Worm (Caenorhabditis elegans) whole organism, young adult: Measurements from ENCODE around the gene fbxl-1.

Experiments used
- B0019.2 ChIP-seq: fragments of 200-800 bp; sonication (Bioruptor generic); conservative IDR thresholded peaks from 2 replicates; pipeline ENCODE4 v1.3.6; 2022; ENCODE audit warnings: missing genetic modification reagents, missing genetic modification characterization, missing compliant biosample characterization
- B0035.1 ChIP-seq: sonication (generic microtip); optimal IDR thresholded peaks from 2 replicates; lab custom pipeline; 2016; ENCODE audit warnings: missing genetic modification characterization, mild to moderate bottlenecking, missing compliant biosample characterization, missing genotype, missing genetic modification reagents
- B0336.3 ChIP-seq: fragments of 200-800 bp; sonication (Bioruptor generic); IDR thresholded peaks from 2 replicates; pipeline ENCODE4 v1.3.6; 2022; ENCODE audit warnings: missing genetic modification characterization, missing compliant biosample characterization
- F23B12.7 ChIP-seq: sonication (generic microtip); optimal IDR thresholded peaks from 2 replicates; lab custom pipeline; 2017; ENCODE audit warnings: missing genetic modification characterization, mild to moderate bottlenecking, missing compliant biosample characterization, antibody characterized with exemption, moderate library complexity; ENCODE audit not compliant: insufficient read depth
- K12H6.12 ChIP-seq: fragments of 200-800 bp; sonication (Bioruptor generic); optimal IDR thresholded peaks from 2 replicates; lab custom pipeline; 2018; ENCODE audit warnings: mild to moderate bottlenecking, missing genetic modification characterization, missing compliant biosample characterization
- Y53G8AR.9 ChIP-seq: fragments of 200-800 bp; sonication (Bioruptor generic); conservative IDR thresholded peaks from 2 replicates; pipeline ENCODE4 v1.3.6; 2022; ENCODE audit warnings: missing genetic modification reagents, missing genetic modification characterization, missing compliant biosample characterization
- Y56A3A.18 ChIP-seq: fragments of 200-800 bp; sonication (Bioruptor generic); IDR thresholded peaks from 2 replicates; pipeline ENCODE4 v1.3.6; 2022; ENCODE audit warnings: missing genetic modification reagents, missing genetic modification characterization, missing compliant biosample characterization
- attf-5 ChIP-seq: fragments of 200-800 bp; sonication (Bioruptor generic); optimal IDR thresholded peaks from 2 replicates; lab custom pipeline; 2018; ENCODE audit warnings: mild to moderate bottlenecking, missing genetic modification characterization, missing compliant biosample characterization
- attf-6 ChIP-seq: fragments of 200-800 bp; sonication (Bioruptor generic); IDR thresholded peaks from 2 replicates; pipeline ENCODE4 v1.3.6; 2022; ENCODE audit warnings: missing genetic modification reagents, missing genetic modification characterization, missing compliant biosample characterization
- ccch-3 ChIP-seq: fragments of 200-800 bp; sonication (Bioruptor generic); optimal IDR thresholded peaks from 2 replicates; lab custom pipeline; 2018; ENCODE audit warnings: mild to moderate bottlenecking, missing genetic modification characterization, missing compliant biosample characterization
- ceh-27 ChIP-seq: fragments of 200-800 bp; sonication (Bioruptor generic); optimal IDR thresholded peaks from 2 replicates; lab custom pipeline; 2018; ENCODE audit warnings: mild to moderate bottlenecking, missing genetic modification characterization, moderate library complexity, missing compliant biosample characterization
- ceh-40 ChIP-seq: fragments of 200-800 bp; sonication (Bioruptor generic); IDR thresholded peaks from 2 replicates; pipeline ENCODE4 v1.3.6; 2022; ENCODE audit warnings: missing genetic modification characterization, missing compliant biosample characterization
- ceh-79 ChIP-seq: sonication (generic microtip); optimal IDR thresholded peaks from 2 replicates; lab custom pipeline; 2017; ENCODE audit warnings: mild to moderate bottlenecking, missing genetic modification characterization, missing compliant biosample characterization
- dox-1 ChIP-seq: fragments of 200-800 bp; sonication (Bioruptor generic); IDR thresholded peaks from 2 replicates; pipeline ENCODE4 v1.3.6; 2022; ENCODE audit warnings: missing genetic modification reagents, missing genetic modification characterization, missing compliant biosample characterization
- egl-44 ChIP-seq: fragments of 200-800 bp; sonication (Bioruptor generic); IDR thresholded peaks from 2 replicates; pipeline ENCODE4 v1.3.6; 2022; ENCODE audit warnings: missing genetic modification reagents, missing genetic modification characterization, missing compliant biosample characterization
- fkh-3 ChIP-seq: sonication (generic microtip); optimal IDR thresholded peaks from 2 replicates; lab custom pipeline; 2016; ENCODE audit warnings: mild to moderate bottlenecking, missing genetic modification characterization, missing compliant biosample characterization
- hlh-12 ChIP-seq: sonication (generic microtip); optimal IDR thresholded peaks from 2 replicates; lab custom pipeline; 2016; ENCODE audit warnings: missing genetic modification characterization, missing compliant biosample characterization
- hmg-1.2 ChIP-seq: fragments of 200-800 bp; sonication (Bioruptor generic); IDR thresholded peaks from 2 replicates; pipeline ENCODE4 v1.3.6; 2022; ENCODE audit warnings: missing genetic modification reagents, missing genetic modification characterization, missing compliant biosample characterization
- hsf-1 ChIP-seq: fragments of 200-800 bp; sonication (Bioruptor generic); IDR thresholded peaks from 2 replicates; pipeline ENCODE4 v1.3.6; 2022; ENCODE audit warnings: missing genetic modification reagents, missing genetic modification characterization, missing compliant biosample characterization
- lin-26 ChIP-seq: fragments of 200-800 bp; sonication (Bioruptor generic); IDR thresholded peaks from 2 replicates; pipeline ENCODE4 v1.3.6; 2022; ENCODE audit warnings: missing genetic modification reagents, missing genetic modification characterization, missing compliant biosample characterization
- madf-3 ChIP-seq: fragments of 200-800 bp; sonication (Bioruptor generic); IDR thresholded peaks from 2 replicates; pipeline ENCODE4 v1.3.6; 2022; ENCODE audit warnings: missing genetic modification reagents, missing genetic modification characterization, missing compliant biosample characterization
- mes-4 ChIP-seq: sonication (generic microtip); optimal IDR thresholded peaks from 2 replicates; lab custom pipeline; 2016; ENCODE audit warnings: missing genotype, missing genetic modification characterization, missing compliant biosample characterization
- nfyb-1 ChIP-seq: fragments of 200-800 bp; sonication (Bioruptor generic); IDR thresholded peaks from 2 replicates; pipeline ENCODE4 v1.3.6; 2022; ENCODE audit warnings: missing genetic modification reagents, missing genetic modification characterization, missing compliant biosample characterization
- nhr-120 ChIP-seq: fragments of 200-800 bp; sonication (Bioruptor generic); IDR thresholded peaks from 2 replicates; pipeline ENCODE4 v1.3.6; 2022; ENCODE audit warnings: missing genetic modification characterization, missing compliant biosample characterization
- snpc-1.1 ChIP-seq: sonication (generic microtip); optimal IDR thresholded peaks from 2 replicates; lab custom pipeline; 2017; ENCODE audit warnings: missing genetic modification characterization, mild to moderate bottlenecking, missing compliant biosample characterization, antibody characterized with exemption, moderate library complexity, missing genotype, missing genetic modification reagents; ENCODE audit not compliant: insufficient read depth
- snpc-4 ChIP-seq, 5 experiments: fragments of 150-350 bp in 1 of 5; sonication (generic microtip) in 4 of 5; optimal IDR thresholded peaks; 2 replicates each; lab custom pipeline; 2014 to 2018; ENCODE audit warnings: missing genetic modification characterization in 5 of 5, missing biosample characterization in 3 of 5, antibody characterized with exemption in 2 of 5, mild to moderate bottlenecking in 2 of 5, missing compliant biosample characterization in 2 of 5, missing genotype in 2 of 5, moderate library complexity in 2 of 5, missing genetic modification reagents in 1 of 5
- somi-1 ChIP-seq: fragments of 200-800 bp; sonication (Bioruptor generic); optimal IDR thresholded peaks from 2 replicates; lab custom pipeline; 2018; ENCODE audit warnings: mild to moderate bottlenecking, missing genetic modification characterization, missing compliant biosample characterization
- sptf-2 ChIP-seq: fragments of 200-800 bp; sonication (Bioruptor generic); optimal IDR thresholded peaks from 2 replicates; lab custom pipeline; 2018; ENCODE audit warnings: mild to moderate bottlenecking, missing genetic modification characterization, missing compliant biosample characterization
- tbp1 ChIP-seq: fragments of 200-800 bp; sonication (Bioruptor generic); optimal IDR thresholded peaks from 2 replicates; lab custom pipeline; 2018; ENCODE audit warnings: mild to moderate bottlenecking, missing genetic modification characterization, missing compliant biosample characterization
- ztf-18 ChIP-seq: sonication (generic microtip); optimal IDR thresholded peaks from 2 replicates; lab custom pipeline; 2016; ENCODE audit warnings: missing genotype, mild to moderate bottlenecking, missing genetic modification characterization, missing compliant biosample characterization
- ztf-22 ChIP-seq: fragments of 200-800 bp; sonication (Bioruptor generic); optimal IDR thresholded peaks from 2 replicates; lab custom pipeline; 2018; ENCODE audit warnings: mild to moderate bottlenecking, missing genetic modification characterization, moderate library complexity, missing compliant biosample characterization
- ztf-25 ChIP-seq: fragments of 200-800 bp; sonication (Bioruptor generic); IDR thresholded peaks from 2 replicates; pipeline ENCODE4 v1.3.6; 2022; ENCODE audit warnings: missing genetic modification reagents, missing genetic modification characterization, missing compliant biosample characterization
- ztf-28 ChIP-seq: fragments of 200-800 bp; sonication (Bioruptor generic); IDR thresholded peaks from 2 replicates; pipeline ENCODE4 v1.3.6; 2022; ENCODE audit warnings: missing genetic modification reagents, missing genetic modification characterization, missing compliant biosample characterization

The fbxl-1 gene

DNA sequence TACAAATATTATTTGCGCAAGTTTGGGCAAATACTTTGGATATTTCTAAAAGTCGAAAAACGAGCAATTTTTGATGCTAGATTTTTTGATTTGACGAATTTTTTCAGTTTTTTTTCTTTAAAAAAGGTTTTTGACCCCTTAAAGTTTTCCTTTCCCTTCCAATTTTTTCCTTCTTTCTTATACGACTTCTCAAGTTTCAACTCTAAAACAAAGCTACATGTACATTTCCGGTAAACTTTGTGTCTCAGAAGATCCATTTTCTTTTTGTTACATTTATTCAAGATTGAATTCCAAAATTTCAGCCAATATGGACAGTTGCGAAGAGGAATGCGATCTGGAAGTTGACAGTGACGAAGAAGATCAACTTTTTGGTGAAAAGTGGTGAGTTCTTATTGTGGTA lies 51.2 kb downstream of the fbxl-1 start, which contains the start of gene mig-10:
Gene mig-10, plus strand, starts transcription at position 301 of the 400 bp plus-strand sequence.
- TF ChIP-seq hsf-1 (no peak), Y56A3A.18 (GFP tag; lab: Robert Waterston, UW) (no peak), ceh-79 (tag; lab: Kevin White, UChicago) (no peak), madf-3 (no peak), B0019.2 (no peak), nhr-120 (no peak), hlh-12 (tag; lab: Kevin White, UChicago) (no peak), egl-44 (no peak), B0336.3 (GFP tag; lab: Robert Waterston, UW) (no peak), hmg-1.2 (GFP tag; lab: Robert Waterston, UW) (no peak)

ce11 chrIII:8279567-8279966 lies 51.9 kb downstream of the fbxl-1 start:
- TF ChIP-seq attf-6 (GFP tag; lab: Robert Waterston, UW) (no peak), B0336.3 (GFP tag; lab: Robert Waterston, UW) (no peak), fkh-3 (tag; lab: Kevin White, UChicago) (no peak), nfyb-1 (GFP tag; lab: Robert Waterston, UW) (no peak), sptf-2 (GFP tag; lab: Kevin White, UChicago) (no peak), K12H6.12 (tag; lab: Kevin White, UChicago) (no peak)

DNA sequence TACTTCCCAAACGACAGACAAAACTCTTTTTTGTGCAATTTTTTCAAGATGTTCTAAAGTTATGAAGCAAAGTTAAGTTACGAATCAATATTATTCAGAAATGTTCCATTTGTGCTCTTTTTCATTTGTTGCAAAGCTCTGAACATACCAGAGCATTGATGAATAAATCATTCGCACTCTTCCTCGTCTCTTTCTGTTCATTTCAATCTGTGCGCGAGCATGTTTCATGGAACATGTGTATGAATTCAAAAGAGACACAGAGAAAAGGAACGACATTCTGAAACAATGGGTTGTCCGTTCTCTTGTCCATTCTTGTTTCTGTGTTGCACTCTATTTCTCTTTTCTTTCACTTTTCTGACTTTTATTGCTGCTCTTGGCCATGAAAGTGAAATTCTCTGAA lies 52.7 kb downstream of the fbxl-1 start:
- TF ChIP-seq somi-1 (GFP tag; lab: Kevin White, UChicago): no peak
- no peak for TF ChIP-seq snpc-4 (GFP tag; optimal IDR thresholded peaks at IDR 0.05; lab: Kevin White, UChicago)
- TF ChIP-seq snpc-4 (tag; optimal IDR thresholded peaks at IDR 0.05; lab: Kevin White, UChicago): no peak
- TF ChIP-seq ceh-27: no peak
- no peak for TF ChIP-seq B0035.1 (tag; lab: Kevin White, UChicago)
- no peak for TF ChIP-seq ztf-28
- no peak for TF ChIP-seq mes-4 (tag; lab: Kevin White, UChicago)
- TF ChIP-seq B0019.2: no peak
- TF ChIP-seq ztf-18: no peak
- no peak for TF ChIP-seq ccch-3 (GFP tag; lab: Kevin White, UChicago)
- TF ChIP-seq ztf-22: no peak
- no peak for TF ChIP-seq Y53G8AR.9 (GFP tag; lab: Robert Waterston, UW)
- no peak for TF ChIP-seq B0336.3 (GFP tag; lab: Robert Waterston, UW)
- TF ChIP-seq snpc-1.1: no peak

DNA sequence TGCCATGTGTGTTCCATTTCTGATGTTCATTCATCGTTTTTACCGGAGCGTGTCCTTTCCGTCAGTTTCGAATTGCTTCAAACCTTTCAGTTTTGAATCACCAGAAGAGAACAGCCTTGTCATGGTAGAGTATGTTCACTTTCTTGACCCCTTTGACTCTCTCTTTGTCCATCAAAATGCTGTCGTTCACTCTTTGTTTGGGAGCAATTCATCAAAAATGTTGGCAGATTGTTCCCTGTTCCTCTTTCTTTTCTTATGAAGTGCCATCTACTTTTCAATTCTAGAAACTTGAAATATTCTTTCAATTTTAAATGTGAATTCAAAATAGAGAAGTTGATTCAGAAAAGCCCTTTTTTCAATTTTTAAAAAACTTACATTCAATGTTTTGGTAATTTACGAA lies 53.7 kb downstream of the fbxl-1 start:
- TF ChIP-seq tbp1 (GFP tag; lab: Kevin White, UChicago) (no peak), F23B12.7 (tag; lab: Kevin White, UChicago) (no peak), attf-5 (GFP tag; lab: Kevin White, UChicago) (no peak), nhr-120 (no peak), lin-26 (GFP tag; lab: Robert Waterston, UW) (no peak), ztf-25 (GFP tag; lab: Robert Waterston, UW) (no peak), ceh-40 (no peak), dox-1 (GFP tag; lab: Robert Waterston, UW) (no peak), Y56A3A.18 (GFP tag; lab: Robert Waterston, UW) (no peak)
